Fruit fly (Drosophila melanogaster): ENCODE data around the gene CG42537.
A peak's percentile ranks its signal among the peaks of the same experiment; 100 is the strongest.

- peak in 1 of 2 experiments; percentile 26 for TF ChIP-seq Eip74EF (GFP tag; optimal IDR thresholded peaks at IDR 0.05)
- TF ChIP-seq psq (GFP tag; optimal IDR thresholded peaks at IDR 0.05), result no peak
- TF ChIP-seq grn (GFP tag; optimal IDR thresholded peaks at IDR 0.05), result no peak
- TF ChIP-seq grau (tag; optimal IDR thresholded peaks at IDR 0.05), result peak; percentile 28
- no peak for TF ChIP-seq Scr (GFP tag; IDR thresholded peaks at IDR 0.05; ENCODE audit: partially characterized antibody)
- no peak for TF ChIP-seq Sry-δ (GFP tag; optimal IDR thresholded peaks at IDR 0.05)
- TF ChIP-seq Asciz (GFP tag; optimal IDR thresholded peaks at IDR 0.05), result no peak
- TF ChIP-seq vfl (GFP tag; optimal IDR thresholded peaks at IDR 0.05), result no peak
- TF ChIP-seq ato (GFP tag; IDR thresholded peaks at IDR 0.05; ENCODE audit: partially characterized antibody), result no peak
- no peak for TF ChIP-seq lov (optimal IDR thresholded peaks at IDR 0.05)
- TF ChIP-seq lov (GFP tag; IDR thresholded peaks at IDR 0.05), result no peak
- TF ChIP-seq stwl (tag; optimal IDR thresholded peaks at IDR 0.05), result peak; percentile 99
- no peak for TF ChIP-seq zen (tag; optimal IDR thresholded peaks at IDR 0.05)
- peak; percentile 9 for TF ChIP-seq Fer2 (tag; optimal IDR thresholded peaks at IDR 0.05)
- TF ChIP-seq CG17385 (GFP tag; optimal IDR thresholded peaks at IDR 0.05), result no peak
Measured at dm6 chr3R:6405674-6406565, 28.3 kb downstream of the CG42537 start, which contains the start of gene Dmtn.

All from whole organism, embryonic.